Fruit fly (Drosophila melanogaster): Measurements from ENCODE around the gene CG6013.
A peak's percentile ranks its signal among the peaks of the same experiment; 100 is the strongest.

The CG6013 gene

DNA sequence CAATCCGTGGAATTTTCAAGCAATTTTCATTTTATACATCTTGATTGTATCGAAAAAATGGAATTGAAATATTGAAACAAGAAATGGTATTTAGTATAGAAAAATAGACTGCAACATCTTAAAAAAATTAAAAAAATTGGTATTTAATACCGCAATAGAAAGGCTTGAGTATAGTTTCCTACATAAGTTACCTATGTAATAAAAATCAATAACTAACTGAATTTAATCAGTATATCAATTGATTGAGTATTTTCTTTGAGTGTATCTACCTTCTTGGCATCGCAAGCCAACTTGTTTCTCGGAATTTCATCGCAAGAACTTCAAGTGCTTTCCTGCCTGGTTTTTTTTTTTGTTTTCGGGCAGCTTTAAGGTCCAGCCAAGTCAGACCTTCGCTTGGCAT is 40.8 kb upstream of the CG6013 start (continued):
- TF ChIP-seq prd (optimal IDR thresholded peaks at IDR 0.05) (no peak), prd (GFP tag; IDR thresholded peaks at IDR 0.05) (peak; percentile 30; the same call in 1 of the 3 replicates), Taf1 (GFP tag; IDR thresholded peaks at IDR 0.05) (no peak), CG4424 (GFP tag; optimal IDR thresholded peaks at IDR 0.05) (no peak), Sin3A (optimal IDR thresholded peaks at IDR 0.05) (no peak), Xrp1 (GFP tag; IDR thresholded peaks at IDR 0.05) (peak; percentile 62; the same call in 1 of the 2 replicates), CG14860 (GFP tag; IDR thresholded peaks at IDR 0.05; ENCODE audit: partially characterized antibody) (no peak), Pdp1 (GFP tag; optimal IDR thresholded peaks at IDR 0.05) (peak in 1 of 2 experiments; percentile 17), tgo (GFP tag; IDR thresholded peaks at IDR 0.05) (peak; percentile 36; the same call in 2 of the 3 replicates), Sox100B (GFP tag; optimal IDR thresholded peaks at IDR 0.05) (no peak), CG11695 (GFP tag; IDR thresholded peaks at IDR 0.05) (no peak), disco-r (GFP tag; optimal IDR thresholded peaks at IDR 0.05) (no peak), sens (GFP tag) (peak; percentile 78), Atf-2 (GFP tag; optimal IDR thresholded peaks at IDR 0.05) (no peak), CG12299 (tag; optimal IDR thresholded peaks at IDR 0.05) (no peak), CG3847 (GFP tag; IDR thresholded peaks at IDR 0.05) (no peak), knrl (GFP tag; IDR thresholded peaks at IDR 0.05; ENCODE audit: partially characterized antibody) (no peak), CG15601 (tag; optimal IDR thresholded peaks at IDR 0.05) (peak; percentile 14), CG10565 (GFP tag; optimal IDR thresholded peaks at IDR 0.05) (no peak), Hr51 (GFP tag; optimal IDR thresholded peaks at IDR 0.05) (peak in 1 of 2 experiments; percentile 33), NC2α (GFP tag; optimal IDR thresholded peaks at IDR 0.05) (no peak), CG10366 (GFP tag; IDR thresholded peaks at IDR 0.05) (no peak), Dref (GFP tag; IDR thresholded peaks at IDR 0.05) (no peak), CG2712 (tag; optimal IDR thresholded peaks at IDR 0.05) (peak; percentile 5), unpg (GFP tag; optimal IDR thresholded peaks at IDR 0.05) (peak; percentile 30), sna (GFP tag; IDR thresholded peaks at IDR 0.05; ENCODE audit: partially characterized antibody) (no peak), az2 (GFP tag; optimal IDR thresholded peaks at IDR 0.05) (peak; percentile 4), grau (tag; optimal IDR thresholded peaks at IDR 0.05) (peak; percentile 1), CG4404 (GFP tag; IDR thresholded peaks at IDR 0.05) (no peak), Ssrp (tag; optimal IDR thresholded peaks at IDR 0.05) (peak; percentile 10), insv (GFP tag; optimal IDR thresholded peaks at IDR 0.05) (no peak), CG18262 (tag; optimal IDR thresholded peaks at IDR 0.05) (peak; percentile 30)

DNA sequence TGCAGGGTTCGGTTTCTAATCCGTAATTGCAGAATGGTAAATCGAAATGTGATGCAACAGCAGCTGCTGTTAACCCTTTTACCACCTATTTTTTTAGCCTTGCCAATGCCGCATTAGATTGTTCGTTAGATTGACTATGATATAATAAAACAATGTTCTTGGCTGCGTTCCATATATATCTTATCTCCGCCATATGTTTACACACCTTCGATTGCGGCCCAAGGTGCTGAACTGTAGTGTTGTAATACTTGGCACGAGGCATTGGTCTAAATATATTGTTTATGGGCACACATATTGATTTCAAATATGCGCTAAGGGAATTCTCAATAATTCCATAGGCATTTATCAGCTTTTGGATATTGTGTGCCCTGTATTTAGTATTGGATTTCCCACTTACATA is 39.6 kb upstream of the CG6013 start:
- TF ChIP-seq grn (GFP tag; optimal IDR thresholded peaks at IDR 0.05) (peak; percentile 58), mirr (GFP tag; optimal IDR thresholded peaks at IDR 0.05) (peak; percentile 89), Med (GFP tag) (peak; percentile 19), Xbp1 (GFP tag; optimal IDR thresholded peaks at IDR 0.05) (no peak), sens-2 (GFP tag; IDR thresholded peaks at IDR 0.05) (no peak), wek (GFP tag; optimal IDR thresholded peaks at IDR 0.05) (no peak), Bteb2 (GFP tag; optimal IDR thresholded peaks at IDR 0.05) (no peak), gro (GFP tag; optimal IDR thresholded peaks at IDR 0.05) (no peak), CG8281 (tag; optimal IDR thresholded peaks at IDR 0.05) (peak; percentile 21), lab (GFP tag; optimal IDR thresholded peaks at IDR 0.05) (peak; percentile 35), caup (GFP tag; optimal IDR thresholded peaks at IDR 0.05; ENCODE audit: severe bottlenecking) (peak; percentile 2), CG14050 (GFP tag; IDR thresholded peaks at IDR 0.05) (no peak), sug (tag; optimal IDR thresholded peaks at IDR 0.05) (peak; percentile 66), CG12769 (tag; optimal IDR thresholded peaks at IDR 0.05) (peak; percentile 3), so (GFP tag; IDR thresholded peaks at IDR 0.05) (peak; percentile 51; the same call in 1 of the 3 replicates), exex (tag; optimal IDR thresholded peaks at IDR 0.05) (peak; percentile 44), sd (tag; optimal IDR thresholded peaks at IDR 0.05) (peak; percentile 76), salm (tag; optimal IDR thresholded peaks at IDR 0.05) (peak; percentile 15), Nf-YC (tag; optimal IDR thresholded peaks at IDR 0.05) (no peak), Taf1 (GFP tag; IDR thresholded peaks at IDR 0.05) (no peak), Dek (tag; optimal IDR thresholded peaks at IDR 0.05) (no peak), Pdp1 (GFP tag; optimal IDR thresholded peaks at IDR 0.05) (peak in 1 of 2 experiments; percentile 86)

Measured in whole organism, embryonic.